Worm (Caenorhabditis elegans) whole organism, L4/young adult: ENCODE data around the gene cec-7.

Experiments
- dao-5 ChIP-seq: sonication (generic microtip); optimal IDR thresholded peaks from 2 replicates; lab custom pipeline; 2016; ENCODE audit warnings: missing genotype, missing genetic modification characterization, moderate library complexity, missing compliant biosample characterization
- him-1 ChIP-seq: sonication (generic microtip); optimal IDR thresholded peaks from 2 replicates; lab custom pipeline; 2016; ENCODE audit warnings: missing genotype, missing genetic modification reagents, missing genetic modification characterization, missing compliant biosample characterization

DNA sequence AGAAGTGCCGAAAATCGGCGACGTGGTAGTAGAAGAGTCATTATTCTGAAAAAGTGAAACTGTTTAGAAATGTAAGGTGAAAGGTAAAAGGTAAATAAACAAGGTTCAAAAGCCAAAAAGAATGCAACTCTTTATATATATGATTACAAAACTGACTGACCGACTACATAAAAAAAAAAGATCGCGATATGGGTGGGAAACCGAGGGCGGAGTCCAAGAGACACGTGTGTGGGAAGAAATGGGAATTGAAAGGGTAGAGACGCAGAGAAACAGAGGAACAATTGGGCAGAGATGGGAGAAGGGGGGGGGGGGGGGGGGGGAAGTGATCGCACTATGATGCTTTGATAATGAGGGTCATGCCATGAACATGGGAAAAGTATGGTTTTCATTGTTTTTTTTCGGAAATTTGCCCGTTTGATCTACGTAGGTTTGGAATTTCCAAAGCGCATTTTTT, 38.4 kb downstream of the cec-7 start, which contains the start of gene Y37D8A.4:
- TF ChIP-seq dao-5 (tag; lab: Kevin White, UChicago) (no peak), him-1 (no peak)
